Worm (Caenorhabditis elegans) whole organism, L4/young adult: ENCODE measurements around the gene mrps-31.

ENCODE experiments used
- W03F9.2 ChIP-seq: fragments of 150-350 bp; optimal IDR thresholded peaks from 2 replicates; lab custom pipeline; 2014; ENCODE audit warnings: missing biosample characterization, missing genetic modification characterization
- dao-5 ChIP-seq: sonication (generic microtip); optimal IDR thresholded peaks from 2 replicates; lab custom pipeline; 2016; ENCODE audit warnings: missing genotype, missing genetic modification characterization, moderate library complexity, missing compliant biosample characterization
- him-1 ChIP-seq: sonication (generic microtip); optimal IDR thresholded peaks from 2 replicates; lab custom pipeline; 2016; ENCODE audit warnings: missing genotype, missing genetic modification reagents, missing genetic modification characterization, missing compliant biosample characterization

mrps-31 gene

DNA sequence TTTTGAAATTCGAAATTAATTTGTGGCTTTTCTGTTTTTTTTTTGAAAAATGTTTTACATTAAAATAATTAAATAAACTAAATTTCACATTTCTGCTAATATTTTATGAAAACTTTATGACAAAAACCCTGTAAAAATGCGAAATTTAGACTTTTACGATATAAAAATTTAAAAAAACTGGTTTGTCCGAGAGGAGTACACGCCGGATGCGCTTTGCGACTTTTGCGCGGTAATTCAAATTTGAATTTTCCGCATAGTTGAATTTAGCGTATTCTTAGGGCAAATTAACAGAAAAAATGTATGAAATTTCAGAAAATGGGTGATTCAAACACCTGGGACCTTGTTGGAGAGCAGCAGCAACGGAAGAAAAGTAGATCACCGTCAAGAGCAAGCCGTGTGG, 13.9 kb upstream of the mrps-31 start, which contains the start of gene unc-93:
Gene unc-93 (plus strand): TSS at position 301 of the 400 bp plus-strand sequence.
- no peak for TF ChIP-seq him-1 (tag; lab: Kevin White, UChicago)

- no peak for TF ChIP-seq W03F9.2 (tag; lab: Kevin White, UChicago)
- TF ChIP-seq dao-5 (tag; lab: Kevin White, UChicago), result no peak
- no peak for TF ChIP-seq him-1 (tag; lab: Kevin White, UChicago)
Observed at ce11 chrIII:3643602-3644001, 13.4 kb upstream of the mrps-31 start.

DNA sequence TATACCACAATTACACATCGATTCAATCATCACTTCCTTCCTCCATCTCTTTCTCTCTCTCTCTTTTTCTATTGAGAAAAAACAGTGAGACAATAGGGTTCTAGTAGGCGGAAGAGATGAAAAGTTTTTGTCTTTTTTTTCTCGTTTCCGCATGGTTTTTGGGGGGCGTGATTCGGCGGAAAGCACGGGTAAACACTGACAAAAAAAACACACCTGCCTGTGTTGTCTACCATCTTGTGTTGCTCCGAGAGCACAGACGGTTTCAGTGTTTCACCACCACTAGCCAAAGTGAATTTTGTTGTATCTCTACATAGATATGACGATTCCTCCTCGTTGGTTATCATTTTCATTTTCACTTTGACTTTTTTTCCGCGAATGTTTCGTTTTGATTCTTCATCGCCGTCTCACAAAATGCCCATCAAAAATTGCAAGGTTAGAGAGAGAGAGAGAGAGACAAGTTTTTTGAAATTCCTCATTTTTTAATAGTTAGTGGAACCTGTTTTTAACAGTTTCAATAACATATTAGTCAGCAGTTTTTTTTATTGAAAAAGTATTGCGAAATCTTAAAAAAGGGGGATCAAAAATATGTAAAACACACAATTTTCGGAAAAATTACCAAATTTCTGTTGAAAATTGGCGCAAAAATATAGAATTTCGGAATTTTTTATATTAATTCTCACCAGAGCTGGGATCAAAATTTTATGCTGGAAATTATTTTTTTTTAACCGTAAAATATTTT, 7.2 kb upstream of the mrps-31 start:
- TF ChIP-seq W03F9.2 (tag; lab: Kevin White, UChicago) (no peak), dao-5 (tag; lab: Kevin White, UChicago) (no peak), him-1 (tag; lab: Kevin White, UChicago) (no peak)

- no peak for TF ChIP-seq W03F9.2 (tag; lab: Kevin White, UChicago)
- no peak for TF ChIP-seq him-1 (tag; lab: Kevin White, UChicago)
- TF ChIP-seq dao-5 (tag; lab: Kevin White, UChicago), result no peak
Observed at ce11 chrIII:3635844-3636243, 5.7 kb upstream of the mrps-31 start, which contains the start of gene rilp-1. rilp-1 (plus strand) TSS chrIII:3636144.

DNA sequence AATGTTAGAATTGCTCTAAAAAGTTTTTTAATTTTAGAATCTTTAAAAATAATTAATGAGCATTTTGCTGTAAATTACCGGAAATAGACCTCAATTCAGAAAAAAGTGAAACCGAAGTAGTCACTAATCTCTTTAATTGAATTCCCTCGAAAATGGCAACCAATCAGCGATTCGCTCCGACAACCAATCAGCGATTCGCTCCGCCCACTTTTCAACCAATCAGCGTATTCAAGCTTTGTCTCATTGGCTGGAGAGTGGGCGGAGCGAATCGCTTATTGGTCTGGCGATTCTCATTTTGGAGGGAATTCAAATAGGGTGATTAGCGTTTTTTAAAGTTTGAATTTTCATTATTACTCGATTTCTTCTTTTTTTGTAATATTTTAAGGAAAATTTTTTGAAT, 4.7 kb upstream of the mrps-31 start:
- TF ChIP-seq dao-5 (tag; lab: Kevin White, UChicago), result no peak
- TF ChIP-seq him-1 (tag; lab: Kevin White, UChicago), result no peak
- no peak for TF ChIP-seq W03F9.2 (tag; lab: Kevin White, UChicago)

ce11 chrIII:3634158-3634557, 4.0 kb upstream of the mrps-31 start:
- TF ChIP-seq W03F9.2 (tag; lab: Kevin White, UChicago) (no peak), him-1 (tag; lab: Kevin White, UChicago) (no peak), dao-5 (tag; lab: Kevin White, UChicago) (no peak)

ce11 chrIII:3632379-3632778, 2.2 kb upstream of the mrps-31 start:
- TF ChIP-seq dao-5 (tag; lab: Kevin White, UChicago) (no peak), him-1 (tag; lab: Kevin White, UChicago) (no peak), W03F9.2 (tag; lab: Kevin White, UChicago) (no peak)

DNA sequence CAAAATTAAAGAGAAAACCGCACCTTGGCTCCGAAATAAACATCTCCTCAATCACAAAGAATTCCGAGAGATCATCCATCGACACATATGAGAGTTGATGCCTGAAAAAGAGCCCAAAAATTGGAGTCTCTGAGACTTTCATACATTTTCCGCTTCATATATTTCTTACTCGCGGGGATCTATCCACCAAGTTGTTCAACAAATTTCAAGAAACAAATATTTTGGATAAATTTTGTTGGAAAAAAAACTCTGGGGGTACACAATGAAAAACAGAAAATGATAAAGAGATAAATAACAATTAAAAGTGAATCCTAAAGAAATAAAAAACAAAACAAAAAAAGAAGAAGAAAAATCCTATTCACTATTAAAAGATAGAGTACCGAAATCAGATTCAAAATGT, 3.1 kb downstream of the mrps-31 start, which contains the start of gene sel-8:
Gene sel-8 (minus strand): TSS at position 101 of the 400 bp plus-strand sequence.
- TF ChIP-seq W03F9.2 (tag; lab: Kevin White, UChicago), result no peak

- no peak for TF ChIP-seq him-1 (tag; lab: Kevin White, UChicago)
- TF ChIP-seq dao-5 (tag; lab: Kevin White, UChicago), result no peak
- no peak for TF ChIP-seq W03F9.2 (tag; lab: Kevin White, UChicago)
Observed at ce11 chrIII:3623772-3624171, 6.4 kb downstream of the mrps-31 start.

DNA sequence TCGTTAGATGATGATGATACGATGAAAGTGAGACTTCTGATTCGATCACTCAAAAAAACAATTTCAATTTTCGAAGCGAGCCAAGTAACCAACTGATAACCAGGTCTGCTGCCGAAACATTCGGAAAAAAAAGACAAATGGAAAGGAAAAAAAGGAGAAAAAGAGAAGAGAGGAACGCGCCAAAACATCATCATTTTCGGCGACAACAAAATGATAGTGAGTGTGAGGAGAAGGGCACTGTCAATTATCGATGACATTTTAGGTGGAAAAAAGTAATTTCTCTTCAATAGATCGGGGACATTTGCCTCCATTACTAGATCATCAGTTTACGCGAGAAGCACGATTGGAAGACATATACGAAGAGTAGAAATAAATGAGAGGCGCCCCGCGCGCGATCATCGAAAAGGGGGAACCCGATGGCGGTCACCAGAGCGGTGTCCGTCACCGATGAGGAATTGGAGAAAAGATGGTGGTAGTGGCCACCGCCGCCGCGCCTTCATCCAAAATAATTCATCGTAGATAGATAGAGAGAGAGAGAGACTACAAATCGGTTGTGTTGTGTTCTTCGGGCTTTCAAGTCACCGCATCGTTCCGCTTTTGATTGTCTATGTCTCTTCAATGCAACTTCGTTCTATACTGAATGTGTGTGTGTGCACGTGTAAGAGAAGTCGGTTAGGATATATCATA, 8.8 kb downstream of the mrps-31 start:
- no peak for TF ChIP-seq dao-5 (tag; lab: Kevin White, UChicago)
- TF ChIP-seq W03F9.2 (tag; lab: Kevin White, UChicago), result no peak
- TF ChIP-seq him-1 (tag; lab: Kevin White, UChicago), result no peak

ce11 chrIII:3620652-3621051, 9.5 kb downstream of the mrps-31 start:
- no peak for TF ChIP-seq W03F9.2 (tag; lab: Kevin White, UChicago)
- TF ChIP-seq him-1 (tag; lab: Kevin White, UChicago), result no peak
- TF ChIP-seq dao-5 (tag; lab: Kevin White, UChicago), result no peak

DNA sequence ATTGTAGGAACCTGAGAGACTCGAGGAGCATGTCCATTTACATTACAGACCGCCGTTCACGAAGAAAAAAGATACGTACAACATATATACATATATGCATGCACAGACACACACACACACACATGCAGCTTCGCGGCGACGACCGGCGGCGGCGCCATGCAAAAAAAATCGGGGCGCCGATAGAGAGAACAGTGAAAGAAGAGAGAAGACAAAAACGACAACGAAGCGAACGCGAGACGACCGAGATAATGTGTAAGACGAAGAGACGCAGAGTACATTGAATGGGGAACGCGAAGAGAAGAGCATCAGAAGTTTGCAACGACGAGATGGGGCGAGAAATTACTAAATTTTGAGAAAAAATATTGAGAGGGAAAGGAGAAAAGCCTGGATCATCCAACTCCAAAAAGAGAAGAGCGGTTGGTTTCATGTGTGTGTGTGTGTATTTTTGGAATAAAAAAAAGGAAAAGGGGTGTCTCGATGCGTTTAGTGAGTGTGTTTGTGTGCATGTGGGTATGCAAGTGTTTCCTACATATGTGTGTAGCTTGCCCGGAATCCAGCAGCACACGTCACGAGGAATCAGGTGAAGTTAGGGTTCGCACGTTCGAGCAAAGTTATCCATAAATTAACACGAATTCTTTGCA, 10.4 kb downstream of the mrps-31 start:
- peak; percentile 13 for TF ChIP-seq W03F9.2 (tag; lab: Kevin White, UChicago)
- no peak for TF ChIP-seq dao-5 (tag; lab: Kevin White, UChicago)

- TF ChIP-seq him-1 (tag; lab: Kevin White, UChicago) (no peak), dao-5 (tag; lab: Kevin White, UChicago) (no peak), W03F9.2 (tag; lab: Kevin White, UChicago) (no peak)
Observed at ce11 chrIII:3612882-3613479, 17.2 kb downstream of the mrps-31 start.
